Worm (Caenorhabditis elegans) whole organism, L2 larva: ENCODE results near the gene glb-16.

Experiments
- C34F6.9 ChIP-seq: fragments of 150-350 bp; optimal IDR thresholded peaks from 2 replicates; lab custom pipeline; 2014; ENCODE audit warnings: missing biosample characterization, missing genetic modification characterization
- F13H6.1 ChIP-seq: sonication (generic microtip); optimal IDR thresholded peaks from 2 replicates; lab custom pipeline; 2016; ENCODE audit warnings: missing genetic modification characterization, missing compliant biosample characterization
- ZK546.5 ChIP-seq: sonication (generic microtip); optimal IDR thresholded peaks from 2 replicates; lab custom pipeline; 2017; ENCODE audit warnings: missing biosample characterization, missing genetic modification characterization
- alr-1 ChIP-seq: fragments of 150-350 bp; optimal IDR thresholded peaks from 2 replicates; lab custom pipeline; 2014; ENCODE audit warnings: missing biosample characterization, missing genetic modification characterization
- aly-2 ChIP-seq: fragments of 150-350 bp; optimal IDR thresholded peaks from 2 replicates; lab custom pipeline; 2014; ENCODE audit warnings: missing biosample characterization, missing genetic modification characterization
- ama-1 ChIP-seq: fragments of 150-350 bp; optimal IDR thresholded peaks from 2 replicates; lab custom pipeline; 2018; ENCODE audit warnings: inconsistent platforms
- blmp-1 ChIP-seq: sonication (generic microtip); optimal IDR thresholded peaks from 2 replicates; lab custom pipeline; 2017; ENCODE audit warnings: missing genetic modification characterization, mild to moderate bottlenecking, missing compliant biosample characterization, antibody characterized with exemption, moderate library complexity; ENCODE audit not compliant: insufficient read depth
- ceh-16 ChIP-seq: fragments of 150-350 bp; optimal IDR thresholded peaks from 2 replicates; lab custom pipeline; 2014; ENCODE audit warnings: missing biosample characterization, missing genetic modification characterization
- ceh-82 ChIP-seq: fragments of 150-350 bp; optimal IDR thresholded peaks from 2 replicates; lab custom pipeline; 2014; ENCODE audit warnings: missing biosample characterization, missing genetic modification characterization
- dmd-4 ChIP-seq: sonication (generic microtip); optimal IDR thresholded peaks from 2 replicates; lab custom pipeline; 2017; ENCODE audit warnings: missing biosample characterization, missing genetic modification characterization
- elt-1 ChIP-seq: fragments of 150-350 bp; optimal IDR thresholded peaks from 2 replicates; lab custom pipeline; 2014; ENCODE audit warnings: missing biosample characterization, missing genetic modification characterization
- elt-3 ChIP-seq: sonication (generic microtip); optimal IDR thresholded peaks from 2 replicates; lab custom pipeline; 2017; ENCODE audit warnings: missing biosample characterization, missing genetic modification characterization
- lin-11 ChIP-seq: fragments of 150-350 bp; sonication (generic microtip); optimal IDR thresholded peaks from 2 replicates; lab custom pipeline; 2014; ENCODE audit warnings: missing biosample characterization, missing genetic modification characterization, inconsistent platforms, mixed read lengths
- lin-13 ChIP-seq: fragments of 150-350 bp; optimal IDR thresholded peaks from 2 replicates; lab custom pipeline; 2014; ENCODE audit warnings: missing biosample characterization, missing genetic modification reagents, missing genetic modification characterization
- lin-39 ChIP-seq: fragments of 150-350 bp; optimal IDR thresholded peaks from 2 replicates; lab custom pipeline; 2014; ENCODE audit warnings: missing biosample characterization, missing genetic modification reagents, missing genetic modification characterization
- lsy-2 ChIP-seq, 2 experiments: fragments of 150-350 bp in 1 of 2; sonication (generic microtip) in 1 of 2; optimal IDR thresholded peaks; 2 replicates each; lab custom pipeline; 2014 to 2017; ENCODE audit warnings: missing biosample characterization in 2 of 2, missing genetic modification characterization in 2 of 2
- mbf-1 ChIP-seq: sonication (generic microtip); optimal IDR thresholded peaks from 2 replicates; lab custom pipeline; 2017; ENCODE audit warnings: missing biosample characterization, missing genetic modification characterization
- mdl-1 ChIP-seq, 2 experiments: fragments of 150-350 bp in 1 of 2; sonication (generic microtip) in 1 of 2; optimal IDR thresholded peaks; 2 replicates each; lab custom pipeline; 2017; ENCODE audit warnings: missing biosample characterization in 2 of 2, missing genetic modification characterization in 2 of 2
- nhr-10 ChIP-seq: sonication (generic microtip); optimal IDR thresholded peaks from 2 replicates; lab custom pipeline; 2017; ENCODE audit warnings: missing biosample characterization, missing genetic modification characterization
- nhr-11 ChIP-seq: fragments of 150-350 bp; optimal IDR thresholded peaks from 2 replicates; lab custom pipeline; 2014; ENCODE audit warnings: missing biosample characterization, missing genetic modification characterization
- nhr-129 ChIP-seq: fragments of 150-350 bp; optimal IDR thresholded peaks from 2 replicates; lab custom pipeline; 2014; ENCODE audit warnings: missing biosample characterization, missing genetic modification characterization
- nhr-23 ChIP-seq: fragments of 150-350 bp; optimal IDR thresholded peaks from 2 replicates; lab custom pipeline; 2014; ENCODE audit warnings: missing biosample characterization, missing genetic modification reagents, missing genetic modification characterization
- nhr-25 ChIP-seq: fragments of 150-350 bp; sonication (generic microtip); optimal IDR thresholded peaks from 3 replicates; lab custom pipeline; 2014; ENCODE audit warnings: missing biosample characterization, missing genetic modification characterization
- nhr-6 ChIP-seq: fragments of 150-350 bp; optimal IDR thresholded peaks from 2 replicates; lab custom pipeline; 2014; ENCODE audit warnings: missing biosample characterization, missing genetic modification characterization
- nhr-77 ChIP-seq: fragments of 150-350 bp; optimal IDR thresholded peaks from 2 replicates; lab custom pipeline; 2014; ENCODE audit warnings: missing biosample characterization, missing genetic modification characterization
- peb-1 ChIP-seq: fragments of 150-350 bp; optimal IDR thresholded peaks from 2 replicates; lab custom pipeline; 2014; ENCODE audit warnings: missing biosample characterization, missing genetic modification characterization
- sem-4 ChIP-seq: fragments of 150-350 bp; optimal IDR thresholded peaks from 2 replicates; lab custom pipeline; 2014; ENCODE audit warnings: missing biosample characterization, missing genetic modification reagents, missing genetic modification characterization
- sma-3 ChIP-seq: sonication (generic microtip); optimal IDR thresholded peaks from 2 replicates; lab custom pipeline; 2016; ENCODE audit warnings: missing genetic modification reagents, missing genetic modification characterization, missing compliant biosample characterization
- sma-9 ChIP-seq, 2 experiments: fragments of 150-350 bp in 1 of 2; sonication (generic microtip) in 1 of 2; optimal IDR thresholded peaks; 2 replicates each; lab custom pipeline; 2014 to 2016; ENCODE audit warnings: missing genetic modification characterization in 2 of 2, mild to moderate bottlenecking in 1 of 2, missing biosample characterization in 1 of 2, missing compliant biosample characterization in 1 of 2, missing genetic modification reagents in 1 of 2, moderate library complexity in 1 of 2
- unc-39 ChIP-seq: fragments of 150-350 bp; optimal IDR thresholded peaks from 2 replicates; lab custom pipeline; 2014; ENCODE audit warnings: missing biosample characterization, missing genetic modification characterization
- unc-55 ChIP-seq: fragments of 150-350 bp; sonication (generic microtip); optimal IDR thresholded peaks from 3 replicates; lab custom pipeline; 2014; ENCODE audit warnings: missing biosample characterization, missing genetic modification reagents, missing genetic modification characterization
- unc-62 ChIP-seq: fragments of 150-350 bp; optimal IDR thresholded peaks from 2 replicates; lab custom pipeline; 2014; ENCODE audit warnings: missing biosample characterization, missing genetic modification reagents, missing genetic modification characterization
- zag-1 ChIP-seq: fragments of 150-350 bp; optimal IDR thresholded peaks from 2 replicates; lab custom pipeline; 2014; ENCODE audit warnings: missing biosample characterization, missing genetic modification characterization
- ztf-1 ChIP-seq: fragments of 200-800 bp; sonication (Bioruptor generic); conservative IDR thresholded peaks from 2 replicates; pipeline ENCODE4 v1.3.6; 2022; ENCODE audit warnings: missing genetic modification characterization, missing compliant biosample characterization
- ztf-4 ChIP-seq: fragments of 150-350 bp; optimal IDR thresholded peaks from 2 replicates; lab custom pipeline; 2014; ENCODE audit warnings: missing biosample characterization, missing genetic modification characterization

glb-16 gene

ce11 chrX:7569685-7570518 is 30.0 kb upstream of the glb-16 start, which contains the start of gene apy-1 (continued):
- TF ChIP-seq unc-62: no peak
- TF ChIP-seq elt-1 (tag; lab: Kevin White, UChicago): no peak
- no peak for TF ChIP-seq nhr-6
- no peak for TF ChIP-seq lin-11 (tag; lab: Kevin White, UChicago)
- no peak for TF ChIP-seq nhr-10 (tag; lab: Kevin White, UChicago)
- TF ChIP-seq aly-2 (tag; lab: Kevin White, UChicago): no peak
- TF ChIP-seq mbf-1 (tag; lab: Kevin White, UChicago): no peak
- TF ChIP-seq peb-1 (tag; lab: Kevin White, UChicago): no peak
- no peak for TF ChIP-seq ama-1 (lab: Kevin White, UChicago)
- TF ChIP-seq lsy-2 (tag; optimal IDR thresholded peaks at IDR 0.05; lab: Kevin White, UChicago): peak in 1 of 2 experiments; percentile 66
- TF ChIP-seq F13H6.1 (tag; lab: Kevin White, UChicago): peak; percentile 48
- no peak for TF ChIP-seq nhr-11 (tag; lab: Kevin White, UChicago)
- TF ChIP-seq ztf-4 (tag; lab: Kevin White, UChicago): no peak
- TF ChIP-seq ceh-82 (tag; lab: Kevin White, UChicago): no peak
- TF ChIP-seq unc-39 (tag; lab: Kevin White, UChicago): no peak
- TF ChIP-seq ztf-1 (GFP tag; lab: Robert Waterston, UW): no peak
- no peak for TF ChIP-seq elt-3 (tag; lab: Kevin White, UChicago)
- TF ChIP-seq ZK546.5: no peak
- TF ChIP-seq ceh-16 (tag; lab: Kevin White, UChicago): no peak
- no peak for TF ChIP-seq lin-39 (tag; lab: Kevin White, UChicago)
- peak; percentile 28 for TF ChIP-seq sma-9 (GFP tag; optimal IDR thresholded peaks at IDR 0.05; lab: Kevin White, UChicago)
- no peak for TF ChIP-seq sma-9 (tag; optimal IDR thresholded peaks at IDR 0.05; lab: Kevin White, UChicago)
- no peak for TF ChIP-seq mdl-1 (tag; optimal IDR thresholded peaks at IDR 0.05; lab: Kevin White, UChicago)
- no peak for TF ChIP-seq lin-13 (GFP tag; lab: Kevin White, UChicago)
- TF ChIP-seq alr-1 (tag; lab: Kevin White, UChicago): no peak

ce11 chrX:7568684-7569289 is 28.9 kb upstream of the glb-16 start:
- no peak for TF ChIP-seq dmd-4
- no peak for TF ChIP-seq sma-9 (GFP tag; optimal IDR thresholded peaks at IDR 0.05; lab: Kevin White, UChicago)
- TF ChIP-seq sma-9 (tag; optimal IDR thresholded peaks at IDR 0.05; lab: Kevin White, UChicago): no peak
- peak; percentile 34 for TF ChIP-seq sma-3
- no peak for TF ChIP-seq alr-1 (tag; lab: Kevin White, UChicago)
- no peak for TF ChIP-seq zag-1 (tag; lab: Kevin White, UChicago)
- TF ChIP-seq blmp-1 (tag; lab: Kevin White, UChicago): no peak
- no peak for TF ChIP-seq elt-1 (tag; lab: Kevin White, UChicago)
- no peak for TF ChIP-seq nhr-23
- TF ChIP-seq nhr-25 (tag; lab: Kevin White, UChicago): peak; percentile 26
- TF ChIP-seq F13H6.1 (tag; lab: Kevin White, UChicago): no peak
- TF ChIP-seq nhr-77 (tag; lab: Kevin White, UChicago): no peak
- no peak for TF ChIP-seq sem-4
- no peak for TF ChIP-seq unc-62
- TF ChIP-seq, all 48 proteins: peak for 2

ce11 chrX:7565005-7565404 is 25.1 kb upstream of the glb-16 start, which contains the start of gene vps-52:
TSS of gene vps-52 (plus strand) at chrX:7565323.
- TF ChIP-seq lin-11 (tag; lab: Kevin White, UChicago) (no peak), C34F6.9 (peak; percentile 22), nhr-129 (tag; lab: Kevin White, UChicago) (peak; percentile 9), lsy-2 (tag; optimal IDR thresholded peaks at IDR 0.05; lab: Kevin White, UChicago) (no peak), unc-55 (GFP tag; lab: Kevin White, UChicago) (peak; percentile 55), blmp-1 (tag; lab: Kevin White, UChicago) (no peak), mbf-1 (tag; lab: Kevin White, UChicago) (no peak)
